Worm (Caenorhabditis elegans) whole organism, L4 larva: ENCODE data around the gene madd-3.

Source experiments
- F26F4.8 ChIP-seq: fragments of 200-800 bp; sonication (Bioruptor generic); conservative IDR thresholded peaks from 2 replicates; pipeline ENCODE4 v1.3.6; 2022; ENCODE audit warnings: missing genetic modification characterization, missing compliant biosample characterization
- T20F7.1 ChIP-seq: fragments of 200-800 bp; sonication (Bioruptor generic); optimal IDR thresholded peaks from 2 replicates; lab custom pipeline; 2018; ENCODE audit warnings: mild to moderate bottlenecking, missing genetic modification characterization, missing compliant biosample characterization
- Y5F2A.4 ChIP-seq: fragments of 200-800 bp; sonication (Bioruptor generic); optimal IDR thresholded peaks from 2 replicates; lab custom pipeline; 2018; ENCODE audit warnings: mild to moderate bottlenecking, missing genetic modification characterization, missing compliant biosample characterization
- ctbp-1 ChIP-seq: fragments of 200-800 bp; sonication (Bioruptor generic); IDR thresholded peaks from 2 replicates; pipeline ENCODE4 v1.3.6; 2022; ENCODE audit warnings: missing genetic modification reagents, missing genetic modification characterization, missing compliant biosample characterization
- daf-12 ChIP-seq: fragments of 150-350 bp; optimal IDR thresholded peaks from 2 replicates; lab custom pipeline; 2014; ENCODE audit warnings: missing biosample characterization, missing genetic modification reagents, missing genetic modification characterization
- dpl-1 ChIP-seq: fragments of 150-350 bp; optimal IDR thresholded peaks from 2 replicates; lab custom pipeline; 2014; ENCODE audit warnings: missing biosample characterization, missing genetic modification reagents, missing genetic modification characterization
- fos-1 ChIP-seq: fragments of 150-350 bp; optimal IDR thresholded peaks from 2 replicates; lab custom pipeline; 2014; ENCODE audit warnings: missing biosample characterization, missing genetic modification characterization
- jun-1 ChIP-seq: fragments of 150-350 bp; optimal IDR thresholded peaks from 2 replicates; lab custom pipeline; 2014; ENCODE audit warnings: missing biosample characterization, missing genetic modification reagents, missing genetic modification characterization
- lin-39 ChIP-seq: fragments of 150-350 bp; optimal IDR thresholded peaks from 2 replicates; lab custom pipeline; 2014; ENCODE audit warnings: missing biosample characterization, missing genetic modification reagents, missing genetic modification characterization
- mdt-29 ChIP-seq: fragments of 200-800 bp; sonication (Bioruptor generic); IDR thresholded peaks from 2 replicates; pipeline ENCODE4 v1.3.6; 2022; ENCODE audit warnings: missing genetic modification reagents, missing genetic modification characterization, missing compliant biosample characterization
- nhr-10 ChIP-seq: fragments of 150-350 bp; optimal IDR thresholded peaks from 2 replicates; lab custom pipeline; 2014; ENCODE audit warnings: missing biosample characterization, missing genetic modification characterization
- nhr-6 ChIP-seq: fragments of 150-350 bp; optimal IDR thresholded peaks from 2 replicates; lab custom pipeline; 2014; ENCODE audit warnings: missing biosample characterization, missing genetic modification characterization
- tag-97 ChIP-seq: fragments of 200-800 bp; sonication (Bioruptor generic); IDR thresholded peaks from 2 replicates; pipeline ENCODE4 v1.3.6; 2022; ENCODE audit warnings: missing genetic modification characterization, missing compliant biosample characterization

DNA sequence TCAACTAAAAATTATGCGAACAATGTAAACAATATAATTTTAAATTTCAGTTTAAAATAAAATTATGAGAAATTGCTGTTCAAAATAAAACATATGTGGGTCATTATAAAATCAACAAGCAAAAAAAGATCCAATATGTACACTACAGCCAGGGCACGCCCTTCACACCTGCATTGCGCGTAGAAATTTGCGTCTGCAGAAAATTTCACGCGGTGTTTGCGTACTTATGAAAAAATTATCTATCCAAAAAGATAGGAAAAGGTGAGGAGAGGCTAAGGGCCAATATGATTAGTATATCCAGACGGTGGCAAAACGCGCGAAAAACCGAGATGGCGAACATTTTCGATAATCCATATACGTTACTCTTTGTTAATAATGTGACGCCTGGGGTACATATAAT lies 52.0 kb downstream of the madd-3 start:
- TF ChIP-seq dpl-1 (GFP tag; lab: Kevin White, UChicago) = no peak
- no peak for TF ChIP-seq daf-12 (tag; lab: Kevin White, UChicago)
- TF ChIP-seq T20F7.1 (GFP tag; lab: Kevin White, UChicago) = no peak
- TF ChIP-seq nhr-6 = no peak
- TF ChIP-seq Y5F2A.4 (GFP tag; lab: Kevin White, UChicago) = no peak
- TF ChIP-seq fos-1 (tag; lab: Kevin White, UChicago) = no peak
- no peak for TF ChIP-seq nhr-10
- TF ChIP-seq jun-1 (tag; lab: Kevin White, UChicago) = no peak
- no peak for TF ChIP-seq lin-39 (tag; lab: Kevin White, UChicago)
- no peak for TF ChIP-seq F26F4.8 (GFP tag; lab: Robert Waterston, UW)
- no peak for TF ChIP-seq tag-97 (GFP tag; lab: Robert Waterston, UW)
- TF ChIP-seq mdt-29 (GFP tag; lab: Robert Waterston, UW) = no peak
- TF ChIP-seq ctbp-1 (GFP tag; lab: Robert Waterston, UW) = no peak
